Fruit fly (Drosophila melanogaster) whole organism, larva: ENCODE data around the gene Aps.

Source experiments
- noc ChIP-seq: fragments of 200-800 bp; sonication (Bioruptor generic); optimal IDR thresholded peaks from 3 replicates; lab custom pipeline; 2019; ENCODE audit warnings: missing biosample characterization, mild to moderate bottlenecking, missing genetic modification characterization, moderate library complexity

Gene Aps

DNA sequence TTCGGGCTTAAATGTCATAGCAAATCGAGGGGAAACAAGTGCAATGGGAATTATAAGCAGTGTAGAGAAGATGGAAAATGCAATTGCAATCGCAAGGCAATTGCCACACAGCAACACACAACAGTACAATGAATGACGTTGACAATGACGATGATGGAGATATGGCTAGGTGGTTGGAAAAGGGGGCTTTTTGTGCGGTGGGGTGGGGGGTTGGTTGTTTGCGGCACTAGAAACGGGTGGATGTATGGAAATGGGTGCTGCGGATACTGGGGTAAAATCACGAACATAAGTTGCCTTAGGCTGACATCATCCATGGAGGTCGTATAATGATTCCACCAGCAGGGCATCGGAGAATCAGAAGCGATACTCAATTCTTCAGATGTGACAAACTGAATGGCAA, 29.8 kb downstream of the Aps start:
- TF ChIP-seq noc (tag; lab: Kevin White, UChicago): no peak

DNA sequence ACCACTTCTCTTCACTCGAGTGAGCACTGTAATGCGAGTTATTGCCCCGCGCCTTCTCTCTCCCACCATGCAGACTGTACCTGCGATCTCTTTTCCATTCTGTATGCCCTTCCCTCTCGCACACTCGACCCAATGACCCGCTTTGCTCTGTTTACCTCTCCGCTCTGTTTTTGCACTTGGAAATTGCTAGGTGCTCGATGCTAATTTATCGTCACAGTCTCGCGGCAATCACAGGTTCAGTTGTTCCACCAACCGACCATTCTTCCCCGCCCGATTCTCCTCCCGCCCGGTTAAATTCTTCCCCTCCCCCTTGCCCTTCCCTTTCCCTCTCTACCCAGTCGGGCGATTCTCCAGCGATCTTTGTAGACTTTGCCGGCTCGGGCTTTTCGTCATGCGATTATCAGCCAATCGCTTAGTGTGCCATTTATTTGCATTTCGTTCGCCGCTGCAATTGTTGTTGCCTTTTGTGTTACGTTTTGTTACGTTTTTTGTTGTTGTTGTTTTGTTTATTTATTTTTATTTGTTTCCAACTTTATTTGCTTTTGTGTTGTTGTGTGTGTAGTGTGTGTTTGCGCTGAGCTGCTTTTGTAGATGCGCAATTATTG, 31.0 kb downstream of the Aps start:
- TF ChIP-seq noc (tag; lab: Kevin White, UChicago): no peak

DNA sequence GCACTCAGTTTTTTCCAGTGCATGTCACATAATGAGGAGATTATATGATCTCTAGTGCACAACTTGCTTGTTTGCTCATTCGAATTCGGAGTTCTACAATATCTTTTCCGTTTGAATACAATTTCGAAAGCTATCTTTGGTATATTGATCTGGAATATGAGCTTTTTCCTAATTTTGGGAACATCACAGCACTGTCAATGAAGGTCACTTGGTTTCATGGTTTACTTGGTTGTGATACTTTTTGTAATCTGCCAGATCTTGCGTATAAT, 31.6 kb downstream of the Aps start:
- TF ChIP-seq noc (tag; lab: Kevin White, UChicago): no peak

DNA sequence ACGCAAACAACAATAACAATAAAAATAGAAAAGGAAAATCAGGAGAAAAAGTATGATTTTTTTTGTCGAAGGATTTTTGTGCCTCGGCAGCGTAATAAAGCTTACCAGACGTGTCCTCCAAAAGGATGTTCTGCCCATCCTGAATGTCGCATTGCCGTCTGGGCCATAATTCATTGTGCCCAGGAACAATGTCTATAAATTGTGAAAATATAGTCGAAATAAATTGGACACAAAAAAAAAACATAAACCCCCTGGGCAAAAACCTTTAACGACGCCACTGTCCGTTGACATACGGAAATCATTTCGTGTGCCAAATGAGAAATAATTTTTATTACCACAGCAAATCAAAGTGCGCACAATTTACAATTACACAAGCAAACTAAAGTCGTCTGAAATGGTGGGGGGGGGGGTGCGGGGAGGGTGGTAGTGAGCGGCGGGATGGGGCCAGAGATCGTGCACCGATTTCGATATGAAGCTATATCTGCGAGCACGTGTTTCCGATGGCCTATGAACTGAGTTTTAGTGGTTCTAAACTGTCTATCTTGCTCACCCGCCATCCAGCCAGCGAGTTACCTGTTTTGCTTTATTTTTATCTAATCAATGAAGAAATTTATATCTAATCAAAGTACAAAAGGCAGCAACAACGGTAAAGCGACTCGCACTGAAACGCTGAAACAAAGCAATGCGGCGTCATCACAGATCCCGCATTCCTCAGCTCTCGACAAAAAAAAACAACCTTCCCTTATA, 32.1 kb downstream of the Aps start:
- TF ChIP-seq noc (tag; lab: Kevin White, UChicago): no peak

DNA sequence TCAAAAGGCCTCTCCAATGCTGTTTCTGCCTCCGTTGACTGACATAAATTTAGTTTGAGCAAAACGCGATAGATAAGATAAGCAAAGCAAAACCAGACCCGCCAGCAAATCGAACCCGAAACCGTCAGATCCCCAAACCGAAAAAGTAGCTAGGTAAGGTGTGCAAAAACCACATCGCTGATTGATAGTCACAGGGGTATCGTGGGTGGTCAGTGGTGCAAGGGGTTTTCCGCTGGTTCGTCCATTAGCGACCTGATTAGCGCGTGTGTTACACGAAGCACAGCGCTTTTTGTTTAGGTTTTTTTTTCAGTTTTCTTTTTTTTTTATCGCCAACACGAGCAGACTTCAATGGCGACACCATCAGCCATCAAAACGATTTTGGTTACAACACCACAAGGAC, 35.0 kb downstream of the Aps start:
- TF ChIP-seq noc (tag; lab: Kevin White, UChicago): no peak

DNA sequence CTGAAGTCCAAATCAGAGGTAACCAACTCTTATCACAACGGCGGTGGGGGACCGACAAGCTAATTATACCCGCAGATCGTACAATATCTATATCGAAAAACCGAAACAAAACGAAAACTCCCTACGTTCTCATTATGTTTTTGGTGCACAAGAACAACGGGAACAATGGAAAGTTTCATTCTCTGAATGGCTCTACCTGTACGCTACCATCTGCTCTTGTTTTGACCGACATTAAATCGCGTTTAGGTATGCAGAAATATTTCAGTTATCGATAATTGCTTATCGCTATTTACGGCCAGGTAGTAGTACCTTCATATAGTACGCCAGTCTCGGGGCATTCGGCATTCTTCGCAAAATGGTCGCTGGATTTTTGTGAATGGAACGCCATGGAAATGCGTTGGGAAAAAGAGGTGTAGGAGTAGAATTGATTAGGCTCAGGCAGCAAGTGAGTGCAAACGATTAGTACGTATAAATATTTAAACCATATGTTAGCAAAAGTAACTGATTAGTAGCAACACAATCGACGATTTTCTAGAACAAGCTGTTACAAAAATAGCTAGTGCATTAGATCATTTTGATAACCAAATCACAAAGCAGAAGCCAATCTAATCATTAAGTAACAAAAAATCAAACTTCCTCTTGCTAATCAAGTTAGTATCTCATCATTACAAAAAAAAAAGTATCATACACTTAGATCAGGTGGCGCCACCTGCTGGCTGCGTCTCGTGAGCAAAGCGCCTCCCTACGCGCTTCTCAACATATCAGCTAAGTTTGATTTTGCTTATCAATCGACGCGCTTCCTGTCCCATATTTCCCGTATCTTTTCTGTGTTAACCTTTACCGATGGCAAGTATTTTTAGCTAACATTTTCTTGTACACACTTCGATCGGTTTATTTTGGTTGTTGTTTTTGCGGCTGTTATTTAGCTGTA, 36.1 kb downstream of the Aps start:
- TF ChIP-seq noc (tag; lab: Kevin White, UChicago): no peak

DNA sequence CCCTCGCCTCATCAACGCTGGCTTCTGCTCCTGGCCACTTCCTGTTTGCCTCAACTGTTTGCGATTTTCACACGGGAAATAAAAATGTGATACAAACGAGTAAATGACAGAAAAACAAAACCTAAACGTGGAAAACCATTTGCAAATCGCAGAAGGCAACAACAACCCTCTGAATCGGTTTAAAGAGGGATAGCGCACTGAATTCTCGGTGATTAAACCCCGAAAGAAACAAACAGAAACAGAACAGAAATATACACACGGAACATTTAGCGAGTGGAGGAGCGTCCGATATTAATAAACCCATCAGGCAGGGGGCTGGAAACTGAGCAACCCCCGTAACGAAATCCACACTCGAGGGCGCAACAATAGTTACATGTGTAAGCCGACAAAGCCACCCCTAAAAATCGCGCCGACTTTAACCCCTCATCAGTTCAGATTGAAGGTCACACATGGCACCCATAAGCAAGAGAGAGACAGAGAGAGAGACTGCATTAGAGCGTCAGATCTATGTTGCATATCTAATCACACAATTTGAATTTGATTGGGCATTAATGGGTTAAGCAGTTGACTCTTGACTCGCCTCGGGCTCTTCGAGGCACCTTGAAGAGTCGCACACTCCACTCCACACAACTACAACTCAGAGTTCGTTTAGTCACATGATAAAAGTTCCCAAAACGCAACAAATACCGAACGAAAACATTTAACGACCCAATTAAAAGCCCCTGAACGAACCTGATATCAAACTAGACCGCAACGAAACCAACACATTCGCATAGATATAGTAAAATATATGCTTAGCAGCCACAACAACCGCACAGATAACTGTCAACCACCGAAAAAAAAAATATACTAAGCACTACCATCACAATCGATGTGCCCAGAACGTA, 37.0 kb downstream of the Aps start:
- TF ChIP-seq noc (tag; lab: Kevin White, UChicago): no peak

DNA sequence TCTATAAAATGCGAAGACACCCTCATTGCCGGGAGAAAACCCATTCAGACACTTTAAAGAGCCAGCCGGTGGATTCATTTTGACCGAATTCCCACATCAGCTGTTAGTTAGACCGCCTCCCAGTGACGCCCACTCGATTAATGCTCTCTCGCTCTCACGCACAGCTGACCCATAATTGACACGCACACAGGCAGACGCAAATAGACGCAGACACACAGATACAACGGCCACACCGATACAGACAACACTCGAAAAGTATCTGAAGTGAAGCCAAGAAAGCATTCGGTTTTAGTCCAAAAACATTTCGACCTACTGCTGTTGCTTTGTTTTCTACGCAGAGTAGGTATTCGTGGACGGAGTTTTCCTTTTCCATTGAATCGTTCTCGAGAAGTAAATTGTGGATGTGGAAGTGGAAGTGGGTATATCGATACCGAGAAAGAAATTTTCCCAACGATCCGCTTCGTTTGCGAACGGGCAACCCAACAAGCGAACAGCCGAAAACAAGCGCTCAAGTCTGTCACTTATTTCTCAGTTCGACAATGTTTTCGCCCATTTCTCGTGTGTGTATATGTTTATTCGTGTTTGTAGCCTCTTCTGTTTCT, 38.8 kb downstream of the Aps start:
- TF ChIP-seq noc (tag; lab: Kevin White, UChicago): no peak

DNA sequence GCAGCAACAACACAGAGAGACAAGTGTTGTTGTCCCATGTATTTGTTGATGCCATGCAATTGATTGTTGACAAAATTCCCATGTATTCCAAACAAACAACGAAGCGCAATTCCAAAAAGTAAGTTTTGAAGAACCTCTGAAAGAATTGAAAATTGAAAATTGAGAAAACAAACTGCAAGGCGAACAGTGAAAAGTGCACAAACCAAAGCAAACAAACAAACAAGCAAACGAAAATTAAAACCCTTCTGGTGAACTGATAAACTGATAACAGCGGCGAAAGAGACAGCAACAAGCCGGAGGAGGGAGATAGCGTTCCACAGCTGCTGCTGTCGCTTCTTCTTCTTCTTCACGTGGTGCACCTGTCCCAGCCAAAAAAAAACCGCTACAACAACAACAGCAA, 40.4 kb downstream of the Aps start:
- no peak for TF ChIP-seq noc (tag; lab: Kevin White, UChicago)

DNA sequence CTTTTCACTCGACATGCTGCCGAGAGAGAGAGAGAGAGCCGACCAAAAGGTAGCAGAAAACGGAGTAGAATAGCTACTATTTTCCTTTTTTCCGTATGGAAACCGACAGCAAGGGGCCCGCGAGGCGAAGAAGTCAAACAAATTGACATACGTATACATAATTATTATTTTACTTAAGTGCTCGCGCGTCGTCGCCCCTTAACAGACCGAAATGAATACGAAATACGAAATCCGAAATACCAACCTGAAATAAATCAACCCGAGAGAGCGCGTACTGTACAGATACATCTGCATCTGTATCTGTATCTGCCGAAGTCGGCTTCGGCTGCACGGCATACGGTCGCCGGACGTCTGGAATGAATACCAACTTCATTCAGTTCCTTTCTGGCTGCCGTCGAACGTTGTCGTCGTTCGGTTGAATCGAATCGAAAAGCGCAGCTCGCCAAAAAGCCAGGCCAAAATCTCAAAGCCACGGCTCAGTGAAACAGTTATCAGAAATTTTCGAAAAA, 41.4 kb downstream of the Aps start:
- peak; percentile 44 for TF ChIP-seq noc (tag; lab: Kevin White, UChicago)

DNA sequence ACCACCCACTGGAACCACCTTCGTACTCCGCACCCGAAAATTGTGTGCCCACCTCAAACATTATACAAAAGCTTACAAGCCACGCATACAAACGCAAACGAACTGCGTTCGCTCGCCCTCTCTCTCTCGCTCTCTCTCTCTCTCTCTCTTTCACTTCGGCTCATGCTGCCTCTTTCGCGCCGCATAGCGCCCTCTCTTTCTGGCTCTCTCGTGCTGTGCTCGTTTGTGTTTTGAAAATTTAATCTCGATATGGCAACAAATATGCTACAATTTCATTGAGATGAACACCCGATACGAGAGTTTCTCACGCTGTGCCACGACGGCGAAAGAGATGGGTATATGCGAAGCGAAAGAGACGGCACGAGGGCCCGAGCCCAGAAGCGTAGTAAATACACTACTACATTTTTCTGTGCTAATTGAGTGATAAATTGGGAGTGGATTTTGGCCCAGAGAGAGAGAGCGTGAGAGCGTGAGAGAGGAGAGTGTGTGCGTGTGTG, 42.3 kb downstream of the Aps start:
- peak; percentile 31 for TF ChIP-seq noc (tag; lab: Kevin White, UChicago)

DNA sequence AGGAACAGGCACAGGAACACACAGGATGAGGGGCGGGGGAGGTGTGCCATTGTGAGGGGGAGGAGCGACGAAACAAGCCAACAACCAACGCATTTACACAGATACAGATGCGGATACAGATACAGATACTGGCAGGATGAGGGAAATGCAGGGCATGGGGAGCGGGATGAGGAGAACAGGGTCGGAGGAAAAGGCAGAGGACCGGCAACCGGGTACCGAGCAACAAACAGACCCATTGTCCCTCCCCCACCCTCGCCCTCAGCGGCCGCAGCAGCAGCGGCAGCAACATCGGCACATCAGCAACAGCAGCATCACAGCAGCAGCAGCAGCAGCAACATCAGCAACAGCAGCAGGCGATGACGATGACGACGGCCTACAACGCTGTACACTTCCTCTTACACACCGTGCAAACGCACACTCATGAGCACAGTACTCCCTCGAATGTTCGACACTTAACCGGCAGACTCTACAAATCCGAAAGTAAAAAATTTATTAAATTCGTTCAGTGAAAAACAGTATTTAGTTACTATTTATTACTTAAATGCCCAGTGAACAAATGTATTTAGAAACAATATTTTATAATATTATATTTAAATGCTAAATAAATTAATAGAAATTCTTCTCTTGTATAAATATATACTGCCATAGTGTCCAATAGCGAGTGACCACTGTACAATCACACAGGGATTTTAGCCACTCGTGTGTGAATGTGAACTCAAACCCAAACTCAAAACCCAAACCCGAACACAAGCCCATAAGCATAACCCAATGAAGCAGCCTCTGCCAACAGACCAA, 43.3 kb downstream of the Aps start:
- peak; percentile 51 for TF ChIP-seq noc (tag; lab: Kevin White, UChicago)

DNA sequence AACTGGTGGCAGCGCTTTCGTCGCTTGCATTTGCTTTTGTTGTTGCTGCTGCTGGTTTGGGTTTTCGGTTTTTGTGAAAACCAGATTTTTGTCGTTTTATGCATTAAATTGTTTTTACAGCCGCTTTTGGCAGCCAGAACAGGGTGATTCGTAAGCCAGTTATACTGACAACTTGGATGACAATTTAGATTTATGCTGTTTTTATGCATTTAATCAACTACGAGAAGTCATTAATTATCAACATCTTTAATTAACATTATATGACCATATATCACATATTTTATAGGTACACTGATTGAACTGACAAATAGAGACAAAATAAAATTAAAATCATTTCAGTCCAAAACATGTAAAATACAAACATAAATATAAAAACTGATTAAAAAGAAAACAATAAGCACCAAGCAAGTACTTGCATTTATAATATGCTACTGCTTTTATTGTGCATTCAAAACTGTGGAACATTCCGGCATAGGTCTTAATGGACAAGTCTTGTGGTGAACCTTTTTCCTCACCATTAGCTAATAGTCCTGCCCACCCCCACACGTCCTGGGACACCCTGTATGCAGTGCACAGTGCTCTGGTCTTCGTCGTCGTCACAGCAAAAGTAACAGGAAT, 44.0 kb downstream of the Aps start:
- no peak for TF ChIP-seq noc (tag; lab: Kevin White, UChicago)
